Worm (Caenorhabditis elegans) whole organism, L4 larva: ENCODE results near the gene pqn-2.

ENCODE experiments used
- ZK546.5 ChIP-seq, 2 experiments: sonication (generic microtip); optimal IDR thresholded peaks; 2 replicates each; lab custom pipeline; 2017; ENCODE audit warnings: missing biosample characterization in 2 of 2, missing genetic modification characterization in 2 of 2
- aha-1 ChIP-seq: fragments of 150-350 bp; peaks from one replicate; lab custom pipeline; 2014; ENCODE audit warnings: missing biosample characterization, missing genetic modification characterization
- aly-2 ChIP-seq: sonication (generic microtip); optimal IDR thresholded peaks from 2 replicates; lab custom pipeline; 2018; ENCODE audit warnings: missing biosample characterization, missing genetic modification characterization
- ama-1 ChIP-seq: fragments of 150-350 bp; optimal IDR thresholded peaks from 2 replicates; lab custom pipeline; 2014; ENCODE audit warnings: inconsistent platforms, mixed read lengths
- daf-16 ChIP-seq, 3 experiments: sonication (generic microtip); optimal IDR thresholded peaks; 2 replicates each; lab custom pipeline; 2016 to 2017; ENCODE audit warnings: missing genetic modification characterization in 3 of 3, missing genetic modification reagents in 3 of 3, mild to moderate bottlenecking in 2 of 3, missing compliant biosample characterization in 2 of 3, missing biosample characterization in 1 of 3, moderate library complexity in 1 of 3
- dpl-1 ChIP-seq: fragments of 150-350 bp; optimal IDR thresholded peaks from 2 replicates; lab custom pipeline; 2014; ENCODE audit warnings: missing biosample characterization, missing genetic modification reagents, missing genetic modification characterization
- fos-1 ChIP-seq: fragments of 150-350 bp; optimal IDR thresholded peaks from 2 replicates; lab custom pipeline; 2014; ENCODE audit warnings: missing biosample characterization, missing genetic modification characterization
- jun-1 ChIP-seq: fragments of 150-350 bp; optimal IDR thresholded peaks from 2 replicates; lab custom pipeline; 2014; ENCODE audit warnings: missing biosample characterization, missing genetic modification reagents, missing genetic modification characterization
- nhr-6 ChIP-seq: fragments of 150-350 bp; optimal IDR thresholded peaks from 2 replicates; lab custom pipeline; 2014; ENCODE audit warnings: missing biosample characterization, missing genetic modification characterization
- skn-1 ChIP-seq: fragments of 150-350 bp; optimal IDR thresholded peaks from 2 replicates; lab custom pipeline; 2014; ENCODE audit warnings: missing biosample characterization, missing genetic modification characterization
- spr-1 ChIP-seq: sonication (generic microtip); optimal IDR thresholded peaks from 2 replicates; lab custom pipeline; 2016; ENCODE audit warnings: mild to moderate bottlenecking, missing genetic modification characterization, missing compliant biosample characterization
- unc-62 ChIP-seq, 3 experiments: fragments of 150-350 bp in 1 of 3; sonication (generic microtip); optimal IDR thresholded peaks in 2 of 3; peaks in 1 of 3; 1 replicate in 1 of 3; 2 replicates in 2 of 3; lab custom pipeline; 2014 to 2017; ENCODE audit warnings: missing biosample characterization in 3 of 3, missing genetic modification characterization in 3 of 3, missing genetic modification reagents in 3 of 3, missing genotype in 1 of 3
- ztf-11 ChIP-seq: fragments of 150-350 bp; optimal IDR thresholded peaks from 2 replicates; lab custom pipeline; 2014; ENCODE audit warnings: missing biosample characterization, missing genetic modification characterization
- ztf-7 ChIP-seq: fragments of 150-350 bp; optimal IDR thresholded peaks from 2 replicates; lab custom pipeline; 2014; ENCODE audit warnings: missing biosample characterization, missing genetic modification characterization

ce11 chrV:10381726-10382125, 516 bp upstream of the pqn-2 start, which contains the start of gene abu-1:
- TF ChIP-seq daf-16 (GFP tag; optimal IDR thresholded peaks at IDR 0.05; lab: Kevin White, UChicago), result no peak
- TF ChIP-seq daf-16 (tag; optimal IDR thresholded peaks at IDR 0.05; lab: Kevin White, UChicago), result no peak
- TF ChIP-seq ZK546.5 (tag; optimal IDR thresholded peaks at IDR 0.05; lab: Kevin White, UChicago), result no peak
- no peak for TF ChIP-seq nhr-6 (tag; lab: Kevin White, UChicago)
- no peak for TF ChIP-seq aly-2
- TF ChIP-seq unc-62 (GFP tag; optimal IDR thresholded peaks at IDR 0.05 in 1 of 2; lab: Kevin White, UChicago), result no peak
- no peak for TF ChIP-seq unc-62 (tag; optimal IDR thresholded peaks at IDR 0.05; lab: Kevin White, UChicago)
- TF ChIP-seq skn-1 (tag; lab: Kevin White, UChicago), result no peak
- TF ChIP-seq aha-1, result no peak
- no peak for TF ChIP-seq fos-1 (tag; lab: Kevin White, UChicago)
- no peak for TF ChIP-seq spr-1 (tag; lab: Kevin White, UChicago)
- TF ChIP-seq jun-1 (tag; lab: Kevin White, UChicago), result no peak
- no peak for TF ChIP-seq ztf-11 (tag; lab: Kevin White, UChicago)
- no peak for TF ChIP-seq ztf-7 (tag; lab: Kevin White, UChicago)
- TF ChIP-seq ama-1 (lab: Kevin White, UChicago), result no peak
- TF ChIP-seq dpl-1 (GFP tag; lab: Kevin White, UChicago), result no peak
